Fruit fly (Drosophila melanogaster): ENCODE data around the gene Ppat-Dpck.

DNA sequence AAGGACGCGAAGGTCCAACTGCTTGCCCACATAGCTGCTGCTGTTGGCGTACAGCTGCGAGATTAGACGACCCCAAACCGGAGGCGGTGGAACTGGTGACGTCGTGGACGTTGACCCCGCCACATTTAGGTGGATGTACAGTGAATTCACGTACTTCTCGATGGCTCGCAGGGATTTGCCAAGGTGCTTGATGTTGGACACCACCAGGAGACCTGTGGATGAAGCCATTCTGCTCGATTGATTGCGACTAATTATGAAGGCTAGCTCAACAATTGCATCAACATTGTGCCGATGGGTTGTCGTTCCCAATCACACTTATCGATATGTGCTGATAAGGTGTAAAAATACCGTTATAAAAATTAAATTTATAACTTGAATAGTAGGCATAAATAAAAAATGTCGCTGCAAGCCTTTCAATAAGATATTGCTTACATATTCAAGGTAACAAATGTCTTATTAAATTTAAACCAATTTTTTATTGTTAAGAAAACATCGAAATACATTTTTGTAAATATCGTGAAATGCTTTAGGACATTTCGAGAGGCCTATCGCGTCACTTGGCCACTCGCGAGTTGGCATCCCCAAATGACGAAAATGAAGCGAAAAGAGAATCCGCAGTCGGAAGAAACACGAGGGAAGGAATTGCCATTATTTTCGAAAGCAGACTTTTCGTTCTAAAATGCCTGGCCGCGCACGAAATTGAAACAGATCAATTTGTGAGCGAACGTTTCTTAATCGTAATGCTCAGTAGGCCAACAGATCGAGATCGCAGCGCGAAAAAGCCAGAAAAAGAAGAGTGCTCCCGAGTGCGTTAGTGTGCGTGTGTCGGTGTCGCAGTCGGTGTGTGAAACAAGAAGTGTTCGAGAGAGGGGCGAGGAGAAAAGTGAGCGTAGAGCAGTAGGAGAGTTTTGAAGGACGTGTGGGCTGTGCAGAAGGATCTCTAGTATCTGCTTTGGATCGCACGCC, at the start of gene Ppat-Dpck, which contains the start of gene scny:
- TF ChIP-seq pan (optimal IDR thresholded peaks at IDR 0.05) (no peak), Dll (optimal IDR thresholded peaks at IDR 0.05) (no peak), usp (GFP tag; optimal IDR thresholded peaks at IDR 0.05) (no peak)
